Worm (Caenorhabditis elegans) whole organism, early embryonic: ENCODE data around the gene nas-39.

ENCODE experiments used
- B0310.2 ChIP-seq: sonication (generic microtip); optimal IDR thresholded peaks from 2 replicates; lab custom pipeline; 2016; ENCODE audit warnings: mild to moderate bottlenecking, missing genetic modification characterization, missing compliant biosample characterization
- F13C5.2 ChIP-seq: sonication (generic microtip); optimal IDR thresholded peaks from 2 replicates; lab custom pipeline; 2017; ENCODE audit warnings: mild to moderate bottlenecking, missing genetic modification characterization, inconsistent platforms, missing compliant biosample characterization
- aly-1 ChIP-seq: sonication (generic microtip); optimal IDR thresholded peaks from 2 replicates; lab custom pipeline; 2016; ENCODE audit warnings: missing genetic modification characterization, missing compliant biosample characterization
- ama-1 ChIP-seq: fragments of 150-350 bp; optimal IDR thresholded peaks from 2 replicates; lab custom pipeline; 2014
- ceh-13 ChIP-seq: fragments of 200-800 bp; sonication (Bioruptor generic); optimal IDR thresholded peaks from 2 replicates; lab custom pipeline; 2018; ENCODE audit warnings: mild to moderate bottlenecking, missing genetic modification characterization, missing compliant biosample characterization
- flt-1 ChIP-seq: fragments of 200-800 bp; sonication (Bioruptor generic); IDR thresholded peaks from 2 replicates; pipeline ENCODE4 v1.3.6; 2022; ENCODE audit warnings: missing genetic modification characterization, missing compliant biosample characterization
- hnd-1 ChIP-seq: sonication (generic microtip); optimal IDR thresholded peaks from 2 replicates; lab custom pipeline; 2016; ENCODE audit warnings: missing genetic modification characterization, missing compliant biosample characterization
- pes-1 ChIP-seq: fragments of 200-800 bp; sonication (Bioruptor generic); IDR thresholded peaks from 2 replicates; pipeline ENCODE4 v1.3.6; 2022; ENCODE audit warnings: missing genetic modification reagents, missing genetic modification characterization, missing compliant biosample characterization
- scrt-1 ChIP-seq: fragments of 200-800 bp; sonication (Bioruptor generic); IDR thresholded peaks from 2 replicates; pipeline ENCODE4 v1.3.6; 2022; ENCODE audit warnings: missing genetic modification characterization, missing compliant biosample characterization
- tbx-37 ChIP-seq: fragments of 200-800 bp; sonication (Bioruptor generic); conservative IDR thresholded peaks from 2 replicates; pipeline ENCODE4 v1.3.6; 2022; ENCODE audit warnings: missing genetic modification reagents, missing genetic modification characterization, missing compliant biosample characterization
- tra-4 ChIP-seq: sonication (generic microtip); optimal IDR thresholded peaks from 2 replicates; lab custom pipeline; 2017; ENCODE audit warnings: missing genetic modification characterization, missing compliant biosample characterization

DNA sequence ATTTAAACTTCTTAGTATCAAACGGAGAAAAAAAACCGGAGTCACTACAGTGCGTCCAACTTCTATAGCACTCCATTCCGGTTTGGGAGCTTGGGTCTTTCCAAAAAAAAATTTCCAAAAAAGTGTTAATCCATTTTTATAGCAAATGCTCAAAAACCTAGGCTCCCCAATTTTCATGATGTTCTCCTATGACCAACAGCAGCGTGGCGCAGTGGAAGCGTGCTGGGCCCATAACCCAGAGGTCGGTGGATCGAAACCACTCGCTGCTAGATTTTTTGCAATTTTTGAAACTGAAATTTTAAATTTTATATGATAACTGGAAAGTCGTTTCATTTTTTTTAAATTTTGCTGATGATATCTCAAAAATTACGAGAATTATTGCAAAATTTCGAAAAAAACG, 15.8 kb upstream of the nas-39 start:
- TF ChIP-seq ceh-13 (GFP tag; lab: Kevin White, UChicago) (no peak), tbx-37 (GFP tag; lab: Robert Waterston, UW) (no peak), ama-1 (no peak), flt-1 (GFP tag; lab: Robert Waterston, UW) (no peak), F13C5.2 (tag; lab: Kevin White, UChicago) (no peak), tra-4 (tag; lab: Kevin White, UChicago) (no peak), B0310.2 (tag; lab: Kevin White, UChicago) (no peak), pes-1 (no peak), scrt-1 (GFP tag; lab: Robert Waterston, UW) (no peak), hnd-1 (tag; lab: Kevin White, UChicago) (no peak), aly-1 (tag; lab: Kevin White, UChicago) (no peak)
